Fruit fly (Drosophila melanogaster): ENCODE data around the gene TrxT.

The TrxT gene

DNA sequence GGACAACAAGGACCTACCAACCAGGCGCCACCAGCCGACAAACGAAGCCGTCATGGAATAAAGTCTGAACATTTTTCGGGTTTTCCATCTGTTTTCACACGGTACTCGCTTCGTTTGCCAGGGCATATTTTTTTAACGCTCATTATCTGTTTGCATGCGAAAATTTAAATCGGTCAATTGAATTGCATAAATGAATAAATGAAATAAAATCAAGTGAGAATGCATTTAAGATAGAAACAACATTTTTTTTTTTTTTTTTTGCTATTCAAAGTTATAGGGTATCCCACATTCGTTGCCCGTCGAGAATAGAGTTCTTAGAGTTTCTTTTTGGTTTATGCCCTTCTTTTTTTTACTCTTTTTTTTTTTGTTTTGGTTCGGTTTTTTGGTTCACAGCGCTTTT lies 25.9 kb downstream of the TrxT start (continued):
- TF ChIP-seq CG2116 (GFP tag; optimal IDR thresholded peaks at IDR 0.05) = no peak
- 0 out of 2 replicates have a peak, but pooled peaks have one; percentile 7 for TF ChIP-seq CG9215 (GFP tag; IDR thresholded peaks at IDR 0.05)
- peak; percentile 36 for TF ChIP-seq CG8924 (tag; optimal IDR thresholded peaks at IDR 0.05)
- peak; percentile 18 to 34 for TF ChIP-seq dpn (GFP tag; optimal IDR thresholded peaks at IDR 0.05)
- TF ChIP-seq knrl (GFP tag; IDR thresholded peaks at IDR 0.05; ENCODE audit: partially characterized antibody) = no peak
- TF ChIP-seq CG1792 (GFP tag; optimal IDR thresholded peaks at IDR 0.05) = peak; percentile 15
- TF ChIP-seq bab2 (GFP tag; optimal IDR thresholded peaks at IDR 0.05) = no peak
- peak; percentile 23 for TF ChIP-seq CG12744 (GFP tag; optimal IDR thresholded peaks at IDR 0.05)
- TF ChIP-seq CG11398 (GFP tag; optimal IDR thresholded peaks at IDR 0.05) = peak; percentile 43
- TF ChIP-seq sisA (GFP tag; IDR thresholded peaks at IDR 0.05) = peak; percentile 54
- peak; percentile 84 for TF ChIP-seq zen (tag; optimal IDR thresholded peaks at IDR 0.05)
- peak; percentile 26 for TF ChIP-seq CG7556 (GFP tag; optimal IDR thresholded peaks at IDR 0.05)
- no peak for TF ChIP-seq ash1 (GFP tag; optimal IDR thresholded peaks at IDR 0.05)
- TF ChIP-seq CG15696 (tag; optimal IDR thresholded peaks at IDR 0.05) = peak; percentile 78
- TF ChIP-seq Fer3 (tag; optimal IDR thresholded peaks at IDR 0.05) = peak; percentile 59
- TF ChIP-seq CG4854 (GFP tag; optimal IDR thresholded peaks at IDR 0.05) = peak; percentile 13
- peak; percentile 24 for TF ChIP-seq CG9609 (GFP tag; optimal IDR thresholded peaks at IDR 0.05)
- peak; percentile 33 for TF ChIP-seq Dek (tag; optimal IDR thresholded peaks at IDR 0.05)
- peak; percentile 32 for TF ChIP-seq CG13624 (GFP tag; optimal IDR thresholded peaks at IDR 0.05)
- 0 out of 3 replicates have a peak, but pooled peaks have one; percentile 43 for TF ChIP-seq CG7357 (GFP tag; IDR thresholded peaks at IDR 0.05)
- TF ChIP-seq oc (tag; optimal IDR thresholded peaks at IDR 0.05) = no peak
- TF ChIP-seq ind (GFP tag; optimal IDR thresholded peaks at IDR 0.05) = peak; percentile 58
- TF ChIP-seq ems (GFP tag; optimal IDR thresholded peaks at IDR 0.05) = peak; percentile 0
- TF ChIP-seq Xbp1 (GFP tag; optimal IDR thresholded peaks at IDR 0.05) = peak; percentile 43
- peak; percentile 80 for TF ChIP-seq sens (GFP tag)
- TF ChIP-seq CG7987 (GFP tag; optimal IDR thresholded peaks at IDR 0.05) = no peak
- TF ChIP-seq CG7786 (GFP tag; optimal IDR thresholded peaks at IDR 0.05) = peak; percentile 45
- TF ChIP-seq CG5953 (GFP tag; IDR thresholded peaks at IDR 0.05) = no peak
- TF ChIP-seq E2f2 (GFP tag; IDR thresholded peaks at IDR 0.05) = peak; percentile 16; the same call in 1 of the 2 replicates
- TF ChIP-seq CG10654 (GFP tag; optimal IDR thresholded peaks at IDR 0.05) = peak; percentile 33
- TF ChIP-seq TFAM (GFP tag; optimal IDR thresholded peaks at IDR 0.05) = no peak
- TF ChIP-seq fd64A (GFP tag; optimal IDR thresholded peaks at IDR 0.05) = no peak
- peak; percentile 29 for TF ChIP-seq Hsf (GFP tag; optimal IDR thresholded peaks at IDR 0.05)
- peak; percentile 71 for TF ChIP-seq CG10959 (GFP tag; IDR thresholded peaks at IDR 0.05)
- peak; percentile 17 for TF ChIP-seq BtbVII (GFP tag; optimal IDR thresholded peaks at IDR 0.05)
- no peak for TF ChIP-seq nerfin-2 (GFP tag; IDR thresholded peaks at IDR 0.05; ENCODE audit: partially characterized antibody)
- no peak for TF ChIP-seq C15 (GFP tag; IDR thresholded peaks at IDR 0.05)
- peak; percentile 20 for TF ChIP-seq CG3163 (GFP tag; optimal IDR thresholded peaks at IDR 0.05)
- TF ChIP-seq CG32532 (GFP tag; IDR thresholded peaks at IDR 0.05) = 0 out of 2 replicates have a peak, but pooled peaks have one; percentile 15
- TF ChIP-seq Fer1 (GFP tag; optimal IDR thresholded peaks at IDR 0.05) = peak; percentile 68
- no peak for TF ChIP-seq ara (GFP tag; IDR thresholded peaks at IDR 0.05)
- peak; percentile 10 for TF ChIP-seq Oli (tag; optimal IDR thresholded peaks at IDR 0.05)
- TF ChIP-seq pan (optimal IDR thresholded peaks at IDR 0.05) = no peak
- peak in 1 of 2 experiments; percentile 49 for TF ChIP-seq pan (GFP tag; optimal IDR thresholded peaks at IDR 0.05 in 1 of 2, IDR thresholded peaks at IDR 0.05 in 1 of 2)
- peak; percentile 0 to 29 for TF ChIP-seq Pdp1 (GFP tag; optimal IDR thresholded peaks at IDR 0.05)
- TF ChIP-seq Chrac-16 (GFP tag; optimal IDR thresholded peaks at IDR 0.05) = peak; percentile 7
- TF ChIP-seq org-1 (GFP tag; optimal IDR thresholded peaks at IDR 0.05) = peak; percentile 10
- TF ChIP-seq jumu (GFP tag; optimal IDR thresholded peaks at IDR 0.05) = peak; percentile 26
- peak; percentile 17 for TF ChIP-seq fd3F (GFP tag; optimal IDR thresholded peaks at IDR 0.05)
- TF ChIP-seq CG11723 (GFP tag; optimal IDR thresholded peaks at IDR 0.05) = no peak
- peak; percentile 68 for TF ChIP-seq CG17359 (tag; optimal IDR thresholded peaks at IDR 0.05)

Data from whole organism, embryonic.